Worm (Caenorhabditis elegans) whole organism, young adult: ENCODE data around the gene gpb-1.

Experiments used
- D2030.7 ChIP-seq: fragments of 200-800 bp; sonication (Bioruptor generic); IDR thresholded peaks from 2 replicates; pipeline ENCODE4 v1.3.6; 2022; ENCODE audit warnings: missing genetic modification reagents, missing genetic modification characterization, missing compliant biosample characterization
- F22D6.2 ChIP-seq: sonication (generic microtip); optimal IDR thresholded peaks from 2 replicates; lab custom pipeline; 2016; ENCODE audit warnings: mild to moderate bottlenecking, missing genetic modification characterization, missing compliant biosample characterization
- F23B12.7 ChIP-seq: sonication (generic microtip); optimal IDR thresholded peaks from 2 replicates; lab custom pipeline; 2017; ENCODE audit warnings: missing genetic modification characterization, mild to moderate bottlenecking, missing compliant biosample characterization, antibody characterized with exemption, moderate library complexity; ENCODE audit not compliant: insufficient read depth
- F33H1.4 ChIP-seq: fragments of 200-800 bp; sonication (Bioruptor generic); IDR thresholded peaks from 2 replicates; pipeline ENCODE4 v1.3.6; 2022; ENCODE audit warnings: missing genetic modification reagents, missing genetic modification characterization, missing compliant biosample characterization
- F57A8.1 ChIP-seq: fragments of 200-800 bp; sonication (Bioruptor generic); optimal IDR thresholded peaks from 2 replicates; lab custom pipeline; 2018; ENCODE audit warnings: mild to moderate bottlenecking, missing genetic modification characterization, moderate library complexity, missing compliant biosample characterization
- K12H6.12 ChIP-seq: fragments of 200-800 bp; sonication (Bioruptor generic); optimal IDR thresholded peaks from 2 replicates; lab custom pipeline; 2018; ENCODE audit warnings: mild to moderate bottlenecking, missing genetic modification characterization, missing compliant biosample characterization
- Y53F4B.3 ChIP-seq: fragments of 200-800 bp; sonication (Bioruptor generic); IDR thresholded peaks from 2 replicates; pipeline ENCODE4 v1.3.6; 2022; ENCODE audit warnings: missing genetic modification reagents, missing genetic modification characterization, missing compliant biosample characterization
- Y56A3A.18 ChIP-seq: fragments of 200-800 bp; sonication (Bioruptor generic); IDR thresholded peaks from 2 replicates; pipeline ENCODE4 v1.3.6; 2022; ENCODE audit warnings: missing genetic modification reagents, missing genetic modification characterization, missing compliant biosample characterization
- Y79H2A.3 ChIP-seq: fragments of 200-800 bp; sonication (Bioruptor generic); conservative IDR thresholded peaks from 2 replicates; pipeline ENCODE4 v1.3.6; 2022; ENCODE audit warnings: missing genetic modification reagents, missing genetic modification characterization, missing compliant biosample characterization
- Y95B8A.8 ChIP-seq: fragments of 200-800 bp; sonication (Bioruptor generic); IDR thresholded peaks from 2 replicates; pipeline ENCODE4 v1.3.6; 2022; ENCODE audit warnings: missing genetic modification reagents, missing genetic modification characterization, missing compliant biosample characterization
- ZK185.1 ChIP-seq: sonication (generic microtip); optimal IDR thresholded peaks from 2 replicates; lab custom pipeline; 2016; ENCODE audit warnings: mild to moderate bottlenecking, missing genetic modification characterization, missing compliant biosample characterization; ENCODE audit not compliant: poor library complexity, severe bottlenecking
- aptf-2 ChIP-seq: fragments of 200-800 bp; sonication (Bioruptor generic); conservative IDR thresholded peaks from 2 replicates; pipeline ENCODE4 v1.3.6; 2022; ENCODE audit warnings: missing genetic modification reagents, missing genetic modification characterization, missing compliant biosample characterization
- aptf-3 ChIP-seq: fragments of 200-800 bp; sonication (Bioruptor generic); IDR thresholded peaks from 2 replicates; pipeline ENCODE4 v1.3.6; 2022; ENCODE audit warnings: missing genetic modification characterization, missing compliant biosample characterization
- athp-1 ChIP-seq: sonication (generic microtip); optimal IDR thresholded peaks from 2 replicates; lab custom pipeline; 2017; ENCODE audit warnings: mild to moderate bottlenecking, missing genetic modification characterization, missing compliant biosample characterization
- attf-5 ChIP-seq: fragments of 200-800 bp; sonication (Bioruptor generic); optimal IDR thresholded peaks from 2 replicates; lab custom pipeline; 2018; ENCODE audit warnings: mild to moderate bottlenecking, missing genetic modification characterization, missing compliant biosample characterization
- bed-2 ChIP-seq: fragments of 200-800 bp; sonication (Bioruptor generic); IDR thresholded peaks from 2 replicates; pipeline ENCODE4 v1.3.6; 2022; ENCODE audit warnings: missing genetic modification reagents, missing genetic modification characterization, missing compliant biosample characterization
- ccch-3 ChIP-seq: fragments of 200-800 bp; sonication (Bioruptor generic); optimal IDR thresholded peaks from 2 replicates; lab custom pipeline; 2018; ENCODE audit warnings: mild to moderate bottlenecking, missing genetic modification characterization, missing compliant biosample characterization
- cebp-1 ChIP-seq, 2 experiments: fragments of 200-800 bp in 1 of 2; sonication (Bioruptor generic) in 1 of 2; sonication (generic microtip) in 1 of 2; IDR thresholded peaks in 1 of 2; optimal IDR thresholded peaks in 1 of 2; 2 replicates each; pipeline versions ENCODE4 v1.3.6 to Lab custom; 2017 to 2022; ENCODE audit warnings: missing compliant biosample characterization in 2 of 2, missing genetic modification characterization in 2 of 2, mild to moderate bottlenecking in 1 of 2, missing genetic modification reagents in 1 of 2, moderate library complexity in 1 of 2
- ceh-27 ChIP-seq: fragments of 200-800 bp; sonication (Bioruptor generic); optimal IDR thresholded peaks from 2 replicates; lab custom pipeline; 2018; ENCODE audit warnings: mild to moderate bottlenecking, missing genetic modification characterization, moderate library complexity, missing compliant biosample characterization
- ceh-40 ChIP-seq: fragments of 200-800 bp; sonication (Bioruptor generic); IDR thresholded peaks from 2 replicates; pipeline ENCODE4 v1.3.6; 2022; ENCODE audit warnings: missing genetic modification characterization, missing compliant biosample characterization
- ceh-58 ChIP-seq: fragments of 200-800 bp; sonication (Bioruptor generic); IDR thresholded peaks from 2 replicates; pipeline ENCODE4 v1.3.6; 2022; ENCODE audit warnings: missing genetic modification characterization, missing compliant biosample characterization
- chd-7 ChIP-seq: sonication (generic microtip); optimal IDR thresholded peaks from 2 replicates; lab custom pipeline; 2016; ENCODE audit warnings: mild to moderate bottlenecking, missing genetic modification characterization, moderate library complexity, missing compliant biosample characterization
- die-1 ChIP-seq: sonication (generic microtip); optimal IDR thresholded peaks from 2 replicates; lab custom pipeline; 2016; ENCODE audit warnings: missing genotype, mild to moderate bottlenecking, missing genetic modification characterization, missing compliant biosample characterization
- dox-1 ChIP-seq: fragments of 200-800 bp; sonication (Bioruptor generic); IDR thresholded peaks from 2 replicates; pipeline ENCODE4 v1.3.6; 2022; ENCODE audit warnings: missing genetic modification reagents, missing genetic modification characterization, missing compliant biosample characterization
- egl-18 ChIP-seq: fragments of 200-800 bp; sonication (Bioruptor generic); IDR thresholded peaks from 2 replicates; pipeline ENCODE4 v1.3.6; 2022; ENCODE audit warnings: missing genetic modification reagents, missing genetic modification characterization, missing compliant biosample characterization
- ekl-4 ChIP-seq: fragments of 200-800 bp; sonication (Bioruptor generic); IDR thresholded peaks from 2 replicates; pipeline ENCODE4 v1.3.6; 2022; ENCODE audit warnings: missing genetic modification reagents, missing genetic modification characterization, missing compliant biosample characterization
- hlh-12 ChIP-seq: sonication (generic microtip); optimal IDR thresholded peaks from 2 replicates; lab custom pipeline; 2016; ENCODE audit warnings: missing genetic modification characterization, missing compliant biosample characterization
- hlh-26 ChIP-seq: fragments of 200-800 bp; sonication (Bioruptor generic); conservative IDR thresholded peaks from 2 replicates; pipeline ENCODE4 v1.3.6; 2022; ENCODE audit warnings: missing genetic modification reagents, missing genetic modification characterization, missing compliant biosample characterization
- hmg-1.2 ChIP-seq: fragments of 200-800 bp; sonication (Bioruptor generic); IDR thresholded peaks from 2 replicates; pipeline ENCODE4 v1.3.6; 2022; ENCODE audit warnings: missing genetic modification reagents, missing genetic modification characterization, missing compliant biosample characterization
- hrde-1 ChIP-seq: sonication (generic microtip); optimal IDR thresholded peaks from 2 replicates; lab custom pipeline; 2016; ENCODE audit warnings: missing genetic modification characterization, mild to moderate bottlenecking, missing compliant biosample characterization, moderate library complexity, missing genotype, missing genetic modification reagents, borderline replicate concordance
- hsf-1 ChIP-seq: fragments of 200-800 bp; sonication (Bioruptor generic); IDR thresholded peaks from 2 replicates; pipeline ENCODE4 v1.3.6; 2022; ENCODE audit warnings: missing genetic modification reagents, missing genetic modification characterization, missing compliant biosample characterization
- let-607 ChIP-seq, 2 experiments: fragments of 200-800 bp in 1 of 2; sonication (Bioruptor generic) in 1 of 2; sonication (generic microtip) in 1 of 2; optimal IDR thresholded peaks; 2 replicates each; lab custom pipeline; 2016 to 2018; ENCODE audit warnings: mild to moderate bottlenecking in 2 of 2, missing compliant biosample characterization in 2 of 2, missing genetic modification characterization in 2 of 2, moderate library complexity in 2 of 2, missing genotype in 1 of 2
- lin-26 ChIP-seq: fragments of 200-800 bp; sonication (Bioruptor generic); IDR thresholded peaks from 2 replicates; pipeline ENCODE4 v1.3.6; 2022; ENCODE audit warnings: missing genetic modification reagents, missing genetic modification characterization, missing compliant biosample characterization
- lir-1 ChIP-seq: fragments of 200-800 bp; sonication (Bioruptor generic); conservative IDR thresholded peaks from 2 replicates; pipeline ENCODE4 v1.3.6; 2022; ENCODE audit warnings: missing genetic modification reagents, missing genetic modification characterization, missing compliant biosample characterization
- nfya-1 ChIP-seq: sonication (generic microtip); optimal IDR thresholded peaks from 2 replicates; lab custom pipeline; 2017; ENCODE audit warnings: antibody characterized with exemption, missing compliant biosample characterization, missing genetic modification characterization, borderline replicate concordance; ENCODE audit not compliant: insufficient read depth
- nfyb-1 ChIP-seq: fragments of 200-800 bp; sonication (Bioruptor generic); IDR thresholded peaks from 2 replicates; pipeline ENCODE4 v1.3.6; 2022; ENCODE audit warnings: missing genetic modification reagents, missing genetic modification characterization, missing compliant biosample characterization
- nhr-90 ChIP-seq: sonication (generic microtip); optimal IDR thresholded peaks from 2 replicates; lab custom pipeline; 2016; ENCODE audit warnings: missing genotype, mild to moderate bottlenecking, missing genetic modification characterization, missing compliant biosample characterization
- rcor-1 ChIP-seq: fragments of 200-800 bp; sonication (Bioruptor generic); IDR thresholded peaks from 2 replicates; pipeline ENCODE4 v1.3.6; 2022; ENCODE audit warnings: missing genetic modification reagents, missing genetic modification characterization, missing compliant biosample characterization
- repo-1 ChIP-seq: sonication (generic microtip); optimal IDR thresholded peaks from 2 replicates; lab custom pipeline; 2017; ENCODE audit warnings: mild to moderate bottlenecking, missing genetic modification characterization, missing compliant biosample characterization
- rpc-1 ChIP-seq, 2 experiments: fragments of 150-350 bp in 1 of 2; sonication (generic microtip) in 1 of 2; optimal IDR thresholded peaks; 2 replicates each; lab custom pipeline; 2014 to 2018; ENCODE audit warnings: missing biosample characterization in 1 of 2, missing genetic modification characterization in 1 of 2, missing genetic modification reagents in 1 of 2, missing genotype in 1 of 2
- snpc-1.3 ChIP-seq: sonication (generic microtip); optimal IDR thresholded peaks from 2 replicates; lab custom pipeline; 2017; ENCODE audit warnings: missing genetic modification characterization, mild to moderate bottlenecking, missing compliant biosample characterization, antibody characterized with exemption, moderate library complexity, missing genotype, missing genetic modification reagents; ENCODE audit not compliant: insufficient read depth
- snpc-3.4 ChIP-seq: sonication (generic microtip); optimal IDR thresholded peaks from 2 replicates; lab custom pipeline; 2017; ENCODE audit warnings: missing genetic modification characterization, mild to moderate bottlenecking, missing compliant biosample characterization, antibody characterized with exemption, moderate library complexity, missing genotype, missing genetic modification reagents
- sptf-2 ChIP-seq: fragments of 200-800 bp; sonication (Bioruptor generic); optimal IDR thresholded peaks from 2 replicates; lab custom pipeline; 2018; ENCODE audit warnings: mild to moderate bottlenecking, missing genetic modification characterization, missing compliant biosample characterization
- tbx-9 ChIP-seq: sonication (generic microtip); optimal IDR thresholded peaks from 2 replicates; lab custom pipeline; 2016; ENCODE audit warnings: borderline replicate concordance, missing genetic modification characterization, inconsistent platforms, missing compliant biosample characterization
- unc-62 ChIP-seq: fragments of 150-350 bp; optimal IDR thresholded peaks from 2 replicates; lab custom pipeline; 2014; ENCODE audit warnings: missing biosample characterization, missing genetic modification reagents, missing genetic modification characterization
- xnd-1 ChIP-seq: sonication (generic microtip); optimal IDR thresholded peaks from 2 replicates; lab custom pipeline; 2016; ENCODE audit warnings: missing genotype, missing genetic modification reagents, missing genetic modification characterization, missing compliant biosample characterization

gpb-1 gene

DNA sequence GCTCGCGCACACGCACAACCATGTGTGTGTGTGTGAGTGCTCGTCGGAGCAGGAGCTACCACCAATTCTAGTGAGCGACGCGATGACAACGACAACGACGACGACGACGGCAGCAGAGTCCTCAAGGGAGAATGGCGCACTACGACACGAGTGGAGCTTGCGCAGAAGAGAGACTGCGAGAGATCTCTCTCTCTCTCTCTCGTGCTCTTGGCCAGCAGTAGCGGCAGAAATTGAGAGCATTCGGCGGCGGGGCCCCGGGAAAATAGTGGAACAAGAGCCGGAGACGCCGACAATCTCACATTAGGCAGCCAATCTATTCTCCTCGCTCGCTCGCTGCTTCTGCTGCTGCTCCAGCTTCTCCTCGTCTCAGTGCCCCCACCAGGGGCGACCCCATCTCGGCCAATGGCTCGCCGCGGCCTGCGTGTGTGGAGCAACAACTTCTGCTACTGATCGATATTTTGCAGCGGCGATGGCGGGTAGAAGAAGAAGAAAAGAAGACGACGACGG is 1.6 kb downstream of the gpb-1 start (continued):
- no peak for TF ChIP-seq F57A8.1 (GFP tag; lab: Kevin White, UChicago)
- no peak for TF ChIP-seq cebp-1 (GFP tag; IDR thresholded peaks at IDR 0.05; lab: Robert Waterston, UW)
- TF ChIP-seq cebp-1 (tag; optimal IDR thresholded peaks at IDR 0.05; lab: Kevin White, UChicago) = peak; percentile 69
- TF ChIP-seq let-607 (tag; optimal IDR thresholded peaks at IDR 0.05; lab: Kevin White, UChicago) = peak in 1 of 2 experiments; percentile 18
- TF ChIP-seq Y95B8A.8 (GFP tag; lab: Robert Waterston, UW) = no peak
- TF ChIP-seq athp-1 (tag; lab: Kevin White, UChicago) = peak; percentile 36
- TF ChIP-seq rpc-1 (optimal IDR thresholded peaks at IDR 0.05; lab: Kevin White, UChicago) = no peak
- TF ChIP-seq rpc-1 (tag; optimal IDR thresholded peaks at IDR 0.05; lab: Kevin White, UChicago) = no peak
- TF ChIP-seq egl-18 = no peak
- TF ChIP-seq nfyb-1 (GFP tag; lab: Robert Waterston, UW) = 0 out of 2 replicates have a peak, but pooled peaks have one; percentile 24
- peak; percentile 8 for TF ChIP-seq ceh-27 (GFP tag; lab: Kevin White, UChicago)
- no peak for TF ChIP-seq xnd-1 (tag; lab: Kevin White, UChicago)
- TF ChIP-seq F22D6.2 (tag; lab: Kevin White, UChicago) = no peak
- no peak for TF ChIP-seq hsf-1 (GFP tag; lab: Robert Waterston, UW)
- no peak for TF ChIP-seq ceh-40
- 0 out of 2 replicates have a peak, but pooled peaks have one; percentile 44 for TF ChIP-seq lin-26
- no peak for TF ChIP-seq hrde-1 (tag; lab: Kevin White, UChicago)
- TF ChIP-seq F33H1.4 = no peak
- no peak for TF ChIP-seq F23B12.7 (tag; lab: Kevin White, UChicago)
- TF ChIP-seq sptf-2 (GFP tag; lab: Kevin White, UChicago) = no peak
- TF ChIP-seq lir-1 (GFP tag; lab: Robert Waterston, UW) = no peak
- TF ChIP-seq tbx-9 (tag; lab: Kevin White, UChicago) = no peak
- peak; percentile 8 for TF ChIP-seq nhr-90 (tag; lab: Kevin White, UChicago)
- no peak for TF ChIP-seq ccch-3 (GFP tag; lab: Kevin White, UChicago)
- no peak for TF ChIP-seq nfya-1 (tag; lab: Kevin White, UChicago)
- no peak for TF ChIP-seq aptf-3 (GFP tag; lab: Robert Waterston, UW)
- TF ChIP-seq Y53F4B.3 (GFP tag; lab: Robert Waterston, UW) = no peak
- TF ChIP-seq unc-62 = no peak
- TF ChIP-seq dox-1 (GFP tag; lab: Robert Waterston, UW) = peak; percentile 37; the same call in 1 of the 2 replicates
- 0 out of 2 replicates have a peak, but pooled peaks have one; percentile 35 for TF ChIP-seq rcor-1
- TF ChIP-seq hlh-26 (GFP tag; lab: Robert Waterston, UW) = no peak
- no peak for TF ChIP-seq Y56A3A.18
- peak; percentile 55 for TF ChIP-seq ekl-4 (GFP tag; lab: Robert Waterston, UW)
- TF ChIP-seq hmg-1.2 (GFP tag; lab: Robert Waterston, UW) = peak; percentile 39
- no peak for TF ChIP-seq attf-5 (GFP tag; lab: Kevin White, UChicago)
- TF ChIP-seq die-1 (tag; lab: Kevin White, UChicago) = no peak
- TF ChIP-seq D2030.7 (GFP tag; lab: Robert Waterston, UW) = no peak
- TF ChIP-seq chd-7 (tag; lab: Kevin White, UChicago) = peak; percentile 40
- peak; percentile 52 for TF ChIP-seq repo-1 (tag; lab: Kevin White, UChicago)
- no peak for TF ChIP-seq snpc-1.3 (tag; lab: Kevin White, UChicago)
- peak; percentile 23; the same call in 1 of the 2 replicates for TF ChIP-seq bed-2 (GFP tag; lab: Robert Waterston, UW)
- peak; percentile 48 for TF ChIP-seq ZK185.1 (tag; lab: Kevin White, UChicago)
- no peak for TF ChIP-seq ceh-58 (GFP tag; lab: Robert Waterston, UW)
- no peak for TF ChIP-seq aptf-2 (GFP tag; lab: Robert Waterston, UW)
- TF ChIP-seq Y79H2A.3 (GFP tag; lab: Robert Waterston, UW) = no peak; the same call in 1 of the 2 replicates
- TF ChIP-seq K12H6.12 = peak; percentile 78
- no peak for TF ChIP-seq hlh-12
- TF ChIP-seq snpc-3.4 = no peak
